Worm (Caenorhabditis elegans) whole organism, midembryonic: ENCODE measurements around the gene H03E18.1.
"Not testable (repeated sequence)": the region's sequence is repeated elsewhere in the genome, so short reads cannot be mapped to it uniquely, and the experiment has no call there.

Source experiments
- T22C8.4 ChIP-seq: fragments of 200-800 bp; sonication (Bioruptor generic); IDR thresholded peaks from 2 replicates; pipeline ENCODE4 v1.3.6; 2022; ENCODE audit warnings: missing genetic modification characterization, missing compliant biosample characterization
- flt-1 ChIP-seq: fragments of 200-800 bp; sonication (Bioruptor generic); IDR thresholded peaks from 2 replicates; pipeline ENCODE4 v1.3.6; 2022; ENCODE audit warnings: missing genetic modification characterization, missing compliant biosample characterization
- klf-2 ChIP-seq: fragments of 200-800 bp; sonication (Bioruptor generic); conservative IDR thresholded peaks from 2 replicates; pipeline ENCODE4 v1.3.6; 2022; ENCODE audit warnings: missing genetic modification reagents, missing genetic modification characterization, missing compliant biosample characterization
- med-1 ChIP-seq: sonication (generic microtip); optimal IDR thresholded peaks from 2 replicates; lab custom pipeline; 2017; ENCODE audit warnings: missing genetic modification characterization, mild to moderate bottlenecking, missing compliant biosample characterization, antibody characterized with exemption, missing genetic modification reagents; ENCODE audit not compliant: insufficient read depth
- ref-1 ChIP-seq: fragments of 200-800 bp; sonication (Bioruptor generic); conservative IDR thresholded peaks from 2 replicates; pipeline ENCODE4 v1.3.6; 2022; ENCODE audit warnings: missing genetic modification reagents, missing genetic modification characterization, missing compliant biosample characterization
- tab-1 ChIP-seq: fragments of 200-800 bp; sonication (Bioruptor generic); IDR thresholded peaks from 2 replicates; pipeline ENCODE4 v1.3.6; 2022; ENCODE audit warnings: missing genetic modification characterization, missing compliant biosample characterization
- ztf-29 ChIP-seq: fragments of 200-800 bp; sonication (Bioruptor generic); IDR thresholded peaks from 2 replicates; pipeline ENCODE4 v1.3.6; 2022; ENCODE audit warnings: missing genetic modification reagents, missing genetic modification characterization, missing compliant biosample characterization

DNA sequence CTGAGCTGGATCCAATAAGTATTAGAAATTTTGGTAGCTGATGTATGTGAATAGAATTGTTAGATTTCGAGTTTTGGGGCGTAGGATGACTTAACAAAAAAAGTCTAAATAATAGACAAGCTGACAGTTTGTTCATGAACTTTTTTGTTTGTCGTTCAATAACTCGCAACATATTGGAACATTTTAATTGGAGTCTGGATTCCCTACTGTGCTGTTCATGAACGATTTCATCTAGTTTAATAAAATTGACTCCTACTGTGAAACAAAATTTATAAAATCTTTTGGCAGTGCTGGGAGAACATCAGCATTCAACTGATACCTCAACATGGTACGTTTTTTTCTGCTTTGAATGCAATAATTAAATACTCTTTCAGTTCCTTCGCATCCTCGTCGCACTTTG lies 33.9 kb downstream of the H03E18.1 start, which contains the start of gene nspc-7:
- not testable (repeated sequence) for TF ChIP-seq T22C8.4 (GFP tag; lab: Robert Waterston, UW); klf-2 (GFP tag; lab: Robert Waterston, UW); flt-1 (GFP tag; lab: Robert Waterston, UW); ref-1 (GFP tag; lab: Robert Waterston, UW); med-1 (GFP tag; lab: Kevin White, UChicago); tab-1 (GFP tag; lab: Robert Waterston, UW); ztf-29 (GFP tag; lab: Robert Waterston, UW)
